Worm (Caenorhabditis elegans): ENCODE measurements around the gene scrm-3.

DNA sequence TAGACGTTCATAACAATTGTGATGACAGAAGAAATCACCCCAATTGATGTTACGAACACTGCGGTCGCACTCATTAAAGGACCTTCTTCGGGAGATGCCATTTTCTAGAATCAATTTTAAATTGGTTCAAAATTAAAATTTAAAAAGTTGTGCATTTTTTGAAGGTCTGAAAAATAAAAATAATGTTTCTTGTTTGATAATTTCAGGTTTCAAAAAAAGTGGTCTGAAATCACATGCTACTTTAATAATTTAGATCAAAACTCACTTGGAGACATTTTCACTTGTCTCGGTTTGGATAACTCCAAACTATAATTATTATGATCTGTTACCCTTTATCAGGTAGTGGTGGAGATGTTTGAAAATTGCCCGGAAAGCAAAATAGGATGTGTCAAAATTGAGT lies 20.0 kb upstream of the scrm-3 start, which contains the start of gene srbc-2:
- no peak for TF ChIP-seq unc-62 (GFP tag; optimal IDR thresholded peaks at IDR 0.05)
- no peak for TF ChIP-seq nhr-21 (tag; optimal IDR thresholded peaks at IDR 0.05)
- no peak for TF ChIP-seq nhr-12 (tag; optimal IDR thresholded peaks at IDR 0.05)
- no peak for TF ChIP-seq ztf-11 (tag; optimal IDR thresholded peaks at IDR 0.05)
- TF ChIP-seq nhr-77 (tag; optimal IDR thresholded peaks at IDR 0.05) = no peak
- TF ChIP-seq lin-13 (GFP tag; optimal IDR thresholded peaks at IDR 0.05) = no peak
- no peak for TF ChIP-seq mdl-1 (tag; optimal IDR thresholded peaks at IDR 0.05)
- TF ChIP-seq sem-4 (tag; optimal IDR thresholded peaks at IDR 0.05) = no peak
